Fruit fly (Drosophila melanogaster): ENCODE data around the gene CtIP.

Gene CtIP

dm6 chr3L:20473021-20473799 lies 37.2 kb downstream of the CtIP start, which contains the start of the genes CG32428 and CG5969 (continued):
- TF ChIP-seq CG30403 (GFP tag; optimal IDR thresholded peaks at IDR 0.05) (peak; percentile 50), NfI (GFP tag; optimal IDR thresholded peaks at IDR 0.05) (peak; percentile 67), NFAT (GFP tag; IDR thresholded peaks at IDR 0.05) (peak; percentile 71), D (optimal IDR thresholded peaks at IDR 0.05) (peak; percentile 73), D (GFP tag; optimal IDR thresholded peaks at IDR 0.05) (no peak), tgo (GFP tag; IDR thresholded peaks at IDR 0.05) (peak; percentile 60), CG6654 (GFP tag; optimal IDR thresholded peaks at IDR 0.05) (peak; percentile 4), crp (GFP tag; optimal IDR thresholded peaks at IDR 0.05) (peak in 1 of 2 experiments; percentile 74), CG13624 (GFP tag; optimal IDR thresholded peaks at IDR 0.05) (peak; percentile 31), CG8359 (GFP tag; optimal IDR thresholded peaks at IDR 0.05; ENCODE audit: borderline replicate concordance) (no peak), cg (GFP tag; optimal IDR thresholded peaks at IDR 0.05) (no peak), nerfin-2 (GFP tag; IDR thresholded peaks at IDR 0.05; ENCODE audit: partially characterized antibody) (no peak), CG11247 (GFP tag; IDR thresholded peaks at IDR 0.05) (peak; percentile 61), gem (tag; optimal IDR thresholded peaks at IDR 0.05) (peak; percentile 80), grau (tag; optimal IDR thresholded peaks at IDR 0.05) (peak; percentile 62), Optix (GFP tag; IDR thresholded peaks at IDR 0.05) (no peak), exex (tag; optimal IDR thresholded peaks at IDR 0.05) (peak; percentile 8), CG13287 (GFP tag; IDR thresholded peaks at IDR 0.05; ENCODE audit: partially characterized antibody) (no peak; the same call in 1 of the 2 replicates), CG14965 (GFP tag; optimal IDR thresholded peaks at IDR 0.05; ENCODE audit: borderline replicate concordance) (no peak), hth (optimal IDR thresholded peaks at IDR 0.05) (no peak), Trl (optimal IDR thresholded peaks at IDR 0.05) (no peak), Trl (GFP tag; optimal IDR thresholded peaks at IDR 0.05) (no peak), B-H2 (GFP tag; optimal IDR thresholded peaks at IDR 0.05) (no peak), Dek (tag; optimal IDR thresholded peaks at IDR 0.05) (peak; percentile 76)

- TF ChIP-seq CG10431 (GFP tag; optimal IDR thresholded peaks at IDR 0.05) (peak; percentile 76), CG17568 (GFP tag; optimal IDR thresholded peaks at IDR 0.05) (peak; percentile 75), Doc3 (GFP tag; IDR thresholded peaks at IDR 0.05; ENCODE audit: partially characterized antibody) (no peak), sr (GFP tag; IDR thresholded peaks at IDR 0.05) (no peak), kay (GFP tag; optimal IDR thresholded peaks at IDR 0.05) (no peak), gcm (GFP tag; optimal IDR thresholded peaks at IDR 0.05) (peak; percentile 80), sens (GFP tag) (peak; percentile 37), Pdp1 (GFP tag; optimal IDR thresholded peaks at IDR 0.05) (peak in 1 of 2 experiments; percentile 99), Med (GFP tag) (peak; percentile 19), ERR (GFP tag; optimal IDR thresholded peaks at IDR 0.05) (no peak), CG3838 (GFP tag; optimal IDR thresholded peaks at IDR 0.05) (peak; percentile 53), Dad (GFP tag; optimal IDR thresholded peaks at IDR 0.05) (no peak), eve (GFP tag; optimal IDR thresholded peaks at IDR 0.05) (peak in 1 of 2 experiments; percentile 86)
Measured at dm6 chr3L:20474197-20474788, 38.2 kb downstream of the CtIP start, which contains the start of gene isoQC. isoQC (plus strand) TSS chr3L:20474466.

- TF ChIP-seq H15 (GFP tag; IDR thresholded peaks at IDR 0.05) (no peak), Trl (optimal IDR thresholded peaks at IDR 0.05) (no peak), Trl (GFP tag; optimal IDR thresholded peaks at IDR 0.05) (peak; percentile 90), en (GFP tag; optimal IDR thresholded peaks at IDR 0.05) (peak; percentile 55), CG18011 (GFP tag; optimal IDR thresholded peaks at IDR 0.05) (peak; percentile 76), stc (GFP tag; IDR thresholded peaks at IDR 0.05) (no peak), pita (GFP tag; optimal IDR thresholded peaks at IDR 0.05) (no peak), CG7745 (tag; optimal IDR thresholded peaks at IDR 0.05) (no peak), disco-r (GFP tag; optimal IDR thresholded peaks at IDR 0.05) (peak; percentile 29), gem (tag; optimal IDR thresholded peaks at IDR 0.05) (peak; percentile 92), Deaf1 (tag; optimal IDR thresholded peaks at IDR 0.05) (peak; percentile 62), CG5180 (GFP tag; optimal IDR thresholded peaks at IDR 0.05) (peak; percentile 74), HHEX (GFP tag; optimal IDR thresholded peaks at IDR 0.05) (peak; percentile 86), Max (GFP tag; optimal IDR thresholded peaks at IDR 0.05) (peak; percentile 77)
Measured at dm6 chr3L:20474789-20475208, 38.7 kb downstream of the CtIP start.
